Fruit fly (Drosophila melanogaster) whole organism, prepupa: ENCODE measurements around the gene fry.

Source experiments
- Blimp-1 ChIP-seq: fragments of 200-800 bp; sonication (Bioruptor generic); optimal IDR thresholded peaks from 3 replicates; lab custom pipeline; 2017; ENCODE audit warnings: missing biosample characterization, missing genetic modification characterization, mild to moderate bottlenecking, moderate library complexity, missing genetic modification reagents
- CG10631 ChIP-seq: fragments of 200-800 bp; sonication (Bioruptor generic); optimal IDR thresholded peaks from 2 replicates; lab custom pipeline; 2016; ENCODE audit warnings: missing biosample characterization, missing genetic modification characterization
- CG11762 ChIP-seq: fragments of 200-800 bp; sonication (Bioruptor generic); optimal IDR thresholded peaks from 3 replicates; lab custom pipeline; 2016; ENCODE audit warnings: missing biosample characterization, missing genetic modification characterization; ENCODE audit not compliant: insufficient read depth
- CG1621 ChIP-seq: fragments of 200-800 bp; sonication (Bioruptor generic); optimal IDR thresholded peaks from 3 replicates; lab custom pipeline; 2018; ENCODE audit warnings: missing biosample characterization, mild to moderate bottlenecking, missing genetic modification characterization
- CG32006 ChIP-seq: fragments of 200-800 bp; sonication (Bioruptor generic); optimal IDR thresholded peaks from 3 replicates; lab custom pipeline; 2017; ENCODE audit warnings: missing biosample characterization, mild to moderate bottlenecking, missing genetic modification characterization
- CG6792 ChIP-seq: fragments of 200-800 bp; sonication (Bioruptor generic); optimal IDR thresholded peaks from 3 replicates; lab custom pipeline; 2016; ENCODE audit warnings: missing biosample characterization, missing genetic modification characterization
- CG6808 ChIP-seq: fragments of 200-800 bp; sonication (Bioruptor generic); optimal IDR thresholded peaks from 3 replicates; lab custom pipeline; 2017; ENCODE audit warnings: missing biosample characterization, missing genetic modification characterization, mild to moderate bottlenecking, moderate library complexity, missing genetic modification reagents
- Ets21C ChIP-seq: fragments of 200-800 bp; sonication (Bioruptor generic); optimal IDR thresholded peaks from 3 replicates; lab custom pipeline; 2016; ENCODE audit warnings: missing biosample characterization, missing genetic modification characterization
- fkh ChIP-seq: fragments of 200-800 bp; sonication (Bioruptor generic); optimal IDR thresholded peaks from 3 replicates; lab custom pipeline; 2017; ENCODE audit warnings: missing biosample characterization, mild to moderate bottlenecking, missing genetic modification characterization, moderate library complexity
- net ChIP-seq: fragments of 200-800 bp; sonication (Bioruptor generic); optimal IDR thresholded peaks from 3 replicates; lab custom pipeline; 2016; ENCODE audit warnings: missing biosample characterization, missing genetic modification characterization

dm6 chr3L:9640713-9641112 is 38.2 kb downstream of the fry start, which contains the start of gene CG18180:
- TF ChIP-seq CG10631 (GFP tag; lab: Kevin White, UChicago) (no peak), CG11762 (GFP tag; lab: Kevin White, UChicago) (no peak), CG32006 (no peak), CG6792 (GFP tag; lab: Kevin White, UChicago) (no peak), CG6808 (GFP tag; lab: Kevin White, UChicago) (no peak), Blimp-1 (GFP tag; lab: Kevin White, UChicago) (no peak), CG1621 (no peak), net (GFP tag; lab: Kevin White, UChicago) (no peak), Ets21C (GFP tag; lab: Kevin White, UChicago) (no peak), fkh (GFP tag; lab: Kevin White, UChicago) (no peak)
